Fruit fly (Drosophila melanogaster) whole organism, embryonic: ENCODE measurements around the gene Syx18.

Source experiments
- Ada2b ChIP-seq: fragments of 200-800 bp; sonication (Bioruptor generic); IDR thresholded peaks from 2 replicates; pipeline ENCODE4 v1.3.6; 2022; ENCODE audit warnings: missing biosample characterization, missing genetic modification characterization
- B-H2 ChIP-seq: fragments of 200-800 bp; sonication (Bioruptor generic); optimal IDR thresholded peaks from 2 replicates; lab custom pipeline; 2018; ENCODE audit warnings: missing biosample characterization, mild to moderate bottlenecking, missing genetic modification characterization
- BEAF-32 ChIP-seq: fragments of 200-800 bp; sonication (Bioruptor generic); optimal IDR thresholded peaks from 3 replicates; lab custom pipeline; 2017; ENCODE audit warnings: missing biosample characterization, missing genetic modification characterization, mild to moderate bottlenecking, moderate library complexity, missing genetic modification reagents
- CG10267 ChIP-seq: fragments of 200-800 bp; sonication (Bioruptor generic); optimal IDR thresholded peaks from 2 replicates; lab custom pipeline; 2018; ENCODE audit warnings: missing biosample characterization, mild to moderate bottlenecking, missing genetic modification characterization, moderate library complexity
- CG10431 ChIP-seq: fragments of 200-800 bp; sonication (Bioruptor generic); optimal IDR thresholded peaks from 3 replicates; lab custom pipeline; 2018; ENCODE audit warnings: missing biosample characterization, mild to moderate bottlenecking, missing genetic modification characterization
- CG12155 ChIP-seq: fragments of 200-800 bp; sonication (Bioruptor generic); optimal IDR thresholded peaks from 3 replicates; lab custom pipeline; 2016; ENCODE audit warnings: missing biosample characterization, missing genetic modification characterization
- CG13894 ChIP-seq: fragments of 200-800 bp; sonication (Bioruptor generic); optimal IDR thresholded peaks from 3 replicates; lab custom pipeline; 2018; ENCODE audit warnings: missing biosample characterization, mild to moderate bottlenecking, missing genetic modification characterization, moderate library complexity
- CG14667 ChIP-seq: fragments of 200-800 bp; sonication (Bioruptor generic); IDR thresholded peaks from 2 replicates; pipeline ENCODE4 v1.3.6; 2022; ENCODE audit warnings: missing biosample characterization, missing genetic modification characterization
- CG15011 ChIP-seq: fragments of 200-800 bp; sonication (Bioruptor generic); optimal IDR thresholded peaks from 3 replicates; lab custom pipeline; 2018; ENCODE audit warnings: missing biosample characterization, mild to moderate bottlenecking, missing genetic modification characterization
- CG18599 ChIP-seq: fragments of 200-800 bp; sonication (Bioruptor generic); optimal IDR thresholded peaks from 3 replicates; lab custom pipeline; 2017; ENCODE audit warnings: missing biosample characterization, missing genetic modification characterization, mild to moderate bottlenecking, moderate library complexity, missing genetic modification reagents
- CG2678 ChIP-seq: fragments of 200-800 bp; sonication (Bioruptor generic); optimal IDR thresholded peaks from 3 replicates; lab custom pipeline; 2019; ENCODE audit warnings: missing biosample characterization, mild to moderate bottlenecking, missing genetic modification characterization, moderate library complexity
- CG2712 ChIP-seq: fragments of 200-800 bp; optimal IDR thresholded peaks from 3 replicates; lab custom pipeline; 2019; ENCODE audit warnings: missing biosample characterization, mild to moderate bottlenecking, missing genetic modification characterization, moderate library complexity
- CG33213 ChIP-seq: fragments of 200-800 bp; sonication (Bioruptor generic); optimal IDR thresholded peaks from 3 replicates; lab custom pipeline; 2016; ENCODE audit warnings: missing biosample characterization, missing genetic modification characterization
- CG33557 ChIP-seq: fragments of 200-800 bp; sonication (Bioruptor generic); optimal IDR thresholded peaks from 2 replicates; lab custom pipeline; 2019; ENCODE audit warnings: missing biosample characterization, mild to moderate bottlenecking, missing genetic modification characterization, moderate library complexity
- CG42726 ChIP-seq: fragments of 200-800 bp; sonication (Bioruptor generic); IDR thresholded peaks from 2 replicates; pipeline ENCODE4 v1.3.6; 2022; ENCODE audit warnings: missing biosample characterization, missing genetic modification characterization; ENCODE audit not compliant: partially characterized antibody
- CG4617 ChIP-seq: fragments of 200-800 bp; sonication (Bioruptor generic); optimal IDR thresholded peaks from 3 replicates; lab custom pipeline; 2016; ENCODE audit warnings: missing biosample characterization, missing genetic modification characterization, borderline replicate concordance
- CG4707 ChIP-seq: fragments of 200-800 bp; sonication (Bioruptor generic); optimal IDR thresholded peaks from 2 replicates; lab custom pipeline; 2018; ENCODE audit warnings: missing biosample characterization, mild to moderate bottlenecking, missing genetic modification characterization, moderate library complexity
- CG5180 ChIP-seq: fragments of 200-800 bp; sonication (Bioruptor generic); optimal IDR thresholded peaks from 3 replicates; lab custom pipeline; 2017; ENCODE audit warnings: missing biosample characterization, missing genetic modification characterization, mild to moderate bottlenecking, moderate library complexity, missing genetic modification reagents
- CG7556 ChIP-seq: fragments of 200-800 bp; sonication (Bioruptor generic); optimal IDR thresholded peaks from 2 replicates; lab custom pipeline; 2017; ENCODE audit warnings: missing biosample characterization, mild to moderate bottlenecking, missing genetic modification characterization
- CG7839 ChIP-seq: fragments of 200-800 bp; sonication (Bioruptor generic); optimal IDR thresholded peaks from 3 replicates; lab custom pipeline; 2018; ENCODE audit warnings: missing biosample characterization, mild to moderate bottlenecking, missing genetic modification characterization, moderate library complexity
- CG8290 ChIP-seq, 3 experiments: fragments of 200-800 bp; sonication (Bioruptor generic); optimal IDR thresholded peaks; 2 replicates each; lab custom pipeline; 2016 to 2019; ENCODE audit warnings: missing biosample characterization in 3 of 3, missing genetic modification characterization in 3 of 3, mild to moderate bottlenecking in 2 of 3, moderate library complexity in 1 of 3
- CG9876 ChIP-seq: fragments of 200-800 bp; sonication (Bioruptor generic); optimal IDR thresholded peaks from 2 replicates; lab custom pipeline; 2016; ENCODE audit warnings: missing biosample characterization, missing genetic modification characterization
- CoRest ChIP-seq: fragments of 200-800 bp; sonication (Bioruptor generic); optimal IDR thresholded peaks from 3 replicates; lab custom pipeline; 2018; ENCODE audit warnings: missing biosample characterization, mild to moderate bottlenecking, missing genetic modification characterization, moderate library complexity
- CrebB ChIP-seq: fragments of 200-800 bp; sonication (Bioruptor generic); optimal IDR thresholded peaks from 3 replicates; lab custom pipeline; 2018; ENCODE audit warnings: missing biosample characterization, mild to moderate bottlenecking, missing genetic modification characterization
- D ChIP-seq, 2 experiments: fragments of 200-800 bp in 1 of 2; fragments of >200 bp in 1 of 2; sonication (Bioruptor generic) in 1 of 2; optimal IDR thresholded peaks; 2 replicates in 1 of 2; 3 replicates in 1 of 2; lab custom pipeline; 2017; ENCODE audit warnings: mild to moderate bottlenecking in 1 of 2, missing biosample characterization in 1 of 2, missing genetic modification characterization in 1 of 2, missing genetic modification reagents in 1 of 2
- D19A ChIP-seq: fragments of 200-800 bp; optimal IDR thresholded peaks from 3 replicates; lab custom pipeline; 2019; ENCODE audit warnings: missing biosample characterization, mild to moderate bottlenecking, missing genetic modification characterization, moderate library complexity
- Ets65A ChIP-seq: fragments of 200-800 bp; sonication (Bioruptor generic); peaks from one replicate; lab custom pipeline; 2016; ENCODE audit warnings: missing biosample characterization, missing genetic modification characterization
- Jarid2 ChIP-seq: fragments of 200-800 bp; sonication (Bioruptor generic); optimal IDR thresholded peaks from 3 replicates; lab custom pipeline; 2017; ENCODE audit warnings: mild to moderate bottlenecking, missing biosample characterization, missing genetic modification reagents, missing genetic modification characterization
- Meics ChIP-seq: fragments of 200-800 bp; sonication (Bioruptor generic); optimal IDR thresholded peaks from 2 replicates; lab custom pipeline; 2017; ENCODE audit warnings: missing biosample characterization, mild to moderate bottlenecking, missing genetic modification characterization
- Pdp1 ChIP-seq, 2 experiments: fragments of 200-800 bp; sonication (Bioruptor generic); optimal IDR thresholded peaks; 3 replicates each; lab custom pipeline; 2016; ENCODE audit warnings: missing biosample characterization in 2 of 2, missing genetic modification characterization in 2 of 2, mild to moderate bottlenecking in 1 of 2, moderate library complexity in 1 of 2
- Stat92E ChIP-seq, 3 experiments: fragments of >200 bp in 2 of 3; fragments of 200-800 bp in 1 of 3; sonication (Bioruptor generic) in 1 of 3; optimal IDR thresholded peaks; 2 replicates each; lab custom pipeline; 2017 to 2019; ENCODE audit warnings: missing biosample characterization in 3 of 3, missing genetic modification characterization in 3 of 3, mild to moderate bottlenecking in 1 of 3, moderate library complexity in 1 of 3
- Vsx1 ChIP-seq: fragments of 200-800 bp; sonication (Bioruptor generic); optimal IDR thresholded peaks from 2 replicates; lab custom pipeline; 2017; ENCODE audit warnings: missing biosample characterization, mild to moderate bottlenecking, missing genetic modification characterization, missing genetic modification reagents
- az2 ChIP-seq: fragments of 200-800 bp; sonication (Bioruptor generic); optimal IDR thresholded peaks from 3 replicates; lab custom pipeline; 2016; ENCODE audit warnings: missing biosample characterization, missing genetic modification characterization
- croc ChIP-seq: fragments of 200-800 bp; sonication (Bioruptor generic); conservative IDR thresholded peaks from 3 replicates; pipeline ENCODE4 v1.3.6; 2022; ENCODE audit warnings: missing biosample characterization, missing genetic modification characterization
- dpn ChIP-seq, 2 experiments: fragments of 200-800 bp; sonication (Bioruptor generic); optimal IDR thresholded peaks; 3 replicates each; lab custom pipeline; 2016; ENCODE audit warnings: missing biosample characterization in 2 of 2, missing genetic modification characterization in 2 of 2
- eve ChIP-seq, 2 experiments: fragments of >200 bp; optimal IDR thresholded peaks; 2 replicates each; lab custom pipeline; 2017; ENCODE audit warnings: missing biosample characterization in 2 of 2, missing genetic modification characterization in 2 of 2
- hkb ChIP-seq, 2 experiments: fragments of 200-800 bp in 1 of 2; fragments of >200 bp in 1 of 2; sonication (Bioruptor generic) in 1 of 2; IDR thresholded peaks in 1 of 2; optimal IDR thresholded peaks in 1 of 2; 2 replicates each; pipeline versions ENCODE4 v1.3.6 to Lab custom; 2017 to 2022; ENCODE audit warnings: missing biosample characterization in 1 of 2, missing genetic modification characterization in 1 of 2
- inv ChIP-seq: fragments of 200-800 bp; sonication (Bioruptor generic); IDR thresholded peaks from 2 replicates; pipeline ENCODE4 v1.3.6; 2022; ENCODE audit warnings: missing biosample characterization, missing genetic modification characterization; ENCODE audit not compliant: partially characterized antibody
- lilli ChIP-seq: fragments of 200-800 bp; sonication (Bioruptor generic); optimal IDR thresholded peaks from 3 replicates; lab custom pipeline; 2016; ENCODE audit warnings: missing biosample characterization, missing genetic modification characterization
- nau ChIP-seq: fragments of 200-800 bp; sonication (Bioruptor generic); optimal IDR thresholded peaks from 3 replicates; lab custom pipeline; 2017; ENCODE audit warnings: missing biosample characterization, mild to moderate bottlenecking, missing genetic modification characterization, missing genetic modification reagents
- nmo ChIP-seq: fragments of 200-800 bp; sonication (Bioruptor generic); optimal IDR thresholded peaks from 2 replicates; lab custom pipeline; 2018; ENCODE audit warnings: missing biosample characterization, mild to moderate bottlenecking, missing genetic modification characterization, moderate library complexity
- pita ChIP-seq: fragments of 200-800 bp; sonication (Bioruptor generic); optimal IDR thresholded peaks from 2 replicates; lab custom pipeline; 2017; ENCODE audit warnings: missing biosample characterization, mild to moderate bottlenecking, missing genetic modification characterization
- pzg ChIP-seq: fragments of 200-800 bp; sonication (Bioruptor generic); optimal IDR thresholded peaks from 3 replicates; lab custom pipeline; 2018; ENCODE audit warnings: missing biosample characterization, mild to moderate bottlenecking, missing genetic modification characterization, moderate library complexity
- ranshi ChIP-seq: fragments of 200-800 bp; sonication (Bioruptor generic); IDR thresholded peaks from 2 replicates; pipeline ENCODE4 v1.3.6; 2022; ENCODE audit warnings: missing biosample characterization, missing genetic modification characterization
- tap ChIP-seq: fragments of 200-800 bp; optimal IDR thresholded peaks from 3 replicates; lab custom pipeline; 2019; ENCODE audit warnings: missing biosample characterization, mild to moderate bottlenecking, missing genetic modification characterization, moderate library complexity
- tin ChIP-seq: fragments of 200-800 bp; sonication (Bioruptor generic); optimal IDR thresholded peaks from 3 replicates; lab custom pipeline; 2016; ENCODE audit warnings: missing biosample characterization, missing genetic modification characterization
- vnd ChIP-seq: fragments of 200-800 bp; sonication (Bioruptor generic); IDR thresholded peaks from 3 replicates; pipeline ENCODE4 v1.3.6; 2022; ENCODE audit warnings: missing biosample characterization, missing genetic modification characterization; ENCODE audit not compliant: partially characterized antibody
- vvl ChIP-seq: fragments of 200-800 bp; sonication (Bioruptor generic); IDR thresholded peaks from 2 replicates; pipeline ENCODE4 v1.3.6; 2022; ENCODE audit warnings: missing biosample characterization, missing genetic modification characterization

The Syx18 gene

dm6 chr3R:24582669-24582995 lies 42.7 kb downstream of the Syx18 start, which contains the start of gene REPTOR (continued):
- TF ChIP-seq Ada2b (GFP tag; lab: Robert Waterston, UW): no peak
- TF ChIP-seq nau: peak; percentile 12
- TF ChIP-seq dpn (GFP tag; optimal IDR thresholded peaks at IDR 0.05; lab: Kevin White, UChicago): peak; percentile 6 to 12
- TF ChIP-seq vvl (GFP tag; lab: Robert Waterston, UW): no peak
- TF ChIP-seq pita (GFP tag; lab: Kevin White, UChicago): no peak
- TF ChIP-seq croc: no peak
- TF ChIP-seq CG33213 (GFP tag; lab: Kevin White, UChicago): peak; percentile 49
- TF ChIP-seq CG18599 (GFP tag; lab: Kevin White, UChicago): peak; percentile 54
- TF ChIP-seq BEAF-32: peak; percentile 25
- peak; percentile 44 for TF ChIP-seq CG2678 (tag; lab: Kevin White, UChicago)
- no peak for TF ChIP-seq CG8290 (GFP tag; optimal IDR thresholded peaks at IDR 0.05; lab: Kevin White, UChicago)
- TF ChIP-seq CG8290 (tag; optimal IDR thresholded peaks at IDR 0.05; lab: Kevin White, UChicago): peak in 1 of 2 experiments; percentile 45
- TF ChIP-seq CG9876: no peak
- peak; percentile 84 for TF ChIP-seq D19A (tag; lab: Kevin White, UChicago)
- TF ChIP-seq ranshi: no peak
- TF ChIP-seq nmo (GFP tag; lab: Kevin White, UChicago): peak; percentile 10
- peak; percentile 88 for TF ChIP-seq Ets65A
- TF ChIP-seq tin (GFP tag; lab: Kevin White, UChicago): peak; percentile 11
- no peak for TF ChIP-seq eve (GFP tag; optimal IDR thresholded peaks at IDR 0.05; lab: Kevin White, UChicago)
- TF ChIP-seq Vsx1 (GFP tag; lab: Kevin White, UChicago): peak; percentile 26
- peak; percentile 54 for TF ChIP-seq CrebB (tag; lab: Kevin White, UChicago)
- no peak for TF ChIP-seq hkb (optimal IDR thresholded peaks at IDR 0.05; lab: Kevin White, UChicago)
- no peak for TF ChIP-seq hkb (GFP tag; IDR thresholded peaks at IDR 0.05; lab: Robert Waterston, UW)
- no peak for TF ChIP-seq vnd (GFP tag; lab: Robert Waterston, UW)
- peak; percentile 59 for TF ChIP-seq CG10431 (GFP tag; lab: Kevin White, UChicago)
- peak; percentile 43 for TF ChIP-seq Meics
- TF ChIP-seq Jarid2 (GFP tag; lab: Kevin White, UChicago): peak; percentile 68
- TF ChIP-seq tap (tag; lab: Kevin White, UChicago): no peak
- TF ChIP-seq az2: no peak
- no peak for TF ChIP-seq CG14667 (GFP tag; lab: Robert Waterston, UW)
- TF ChIP-seq inv (GFP tag; lab: Robert Waterston, UW): no peak
- TF ChIP-seq Pdp1 (GFP tag; optimal IDR thresholded peaks at IDR 0.05; lab: Kevin White, UChicago): peak in 1 of 2 experiments; percentile 29
- TF ChIP-seq CG10267 (tag; lab: Kevin White, UChicago): peak; percentile 98
- TF ChIP-seq CG4617 (GFP tag; lab: Kevin White, UChicago): peak; percentile 51
- TF ChIP-seq B-H2: peak; percentile 69
- peak; percentile 35 for TF ChIP-seq CG7556 (GFP tag; lab: Kevin White, UChicago)
- peak; percentile 71 for TF ChIP-seq pzg (GFP tag; lab: Kevin White, UChicago)
- TF ChIP-seq CG2712 (tag; lab: Kevin White, UChicago): peak; percentile 27
- peak; percentile 32 for TF ChIP-seq CG7839
- peak; percentile 11 for TF ChIP-seq CoRest (tag; lab: Kevin White, UChicago)
- peak in 1 of 3 experiments; percentile 55 for TF ChIP-seq Stat92E (GFP tag; optimal IDR thresholded peaks at IDR 0.05; lab: Kevin White, UChicago)
- TF ChIP-seq CG13894 (tag; lab: Kevin White, UChicago): peak; percentile 68
- TF ChIP-seq CG12155 (GFP tag; lab: Kevin White, UChicago): peak; percentile 50
- TF ChIP-seq CG42726 (GFP tag; lab: Robert Waterston, UW): no peak
- peak; percentile 7 for TF ChIP-seq CG5180 (GFP tag; lab: Kevin White, UChicago)
- peak; percentile 21 for TF ChIP-seq CG33557 (GFP tag; lab: Kevin White, UChicago)
- TF ChIP-seq D (optimal IDR thresholded peaks at IDR 0.05; lab: Kevin White, UChicago): no peak
- peak; percentile 5 for TF ChIP-seq D (GFP tag; optimal IDR thresholded peaks at IDR 0.05; lab: Kevin White, UChicago)
- TF ChIP-seq CG4707 (GFP tag; lab: Kevin White, UChicago): no peak
- TF ChIP-seq lilli: peak; percentile 5
- TF ChIP-seq CG15011: peak; percentile 31
